Fruit fly (Drosophila melanogaster) whole organism, adult: ENCODE results near the gene CG32568.
A peak's percentile ranks its signal among the peaks of the same experiment; 100 is the strongest.

Experiments
- CG11617 ChIP-seq: fragments of 200-800 bp; sonication (Bioruptor generic); optimal IDR thresholded peaks from 2 replicates; lab custom pipeline; 2017; ENCODE audit warnings: mild to moderate bottlenecking, missing biosample characterization, missing genetic modification reagents, missing genetic modification characterization
- CG12768 ChIP-seq: fragments of 200-800 bp; sonication (Bioruptor generic); optimal IDR thresholded peaks from 2 replicates; lab custom pipeline; 2017; ENCODE audit warnings: missing biosample characterization, missing genetic modification characterization, mild to moderate bottlenecking, moderate library complexity, missing genetic modification reagents
- CG14711 ChIP-seq: fragments of 200-800 bp; sonication (Bioruptor generic); optimal IDR thresholded peaks from 2 replicates; lab custom pipeline; 2018; ENCODE audit warnings: missing biosample characterization, mild to moderate bottlenecking, missing genetic modification characterization, moderate library complexity
- CG1620 ChIP-seq: fragments of 200-800 bp; sonication (Bioruptor generic); optimal IDR thresholded peaks from 2 replicates; lab custom pipeline; 2016; ENCODE audit warnings: missing biosample characterization, missing genetic modification characterization
- CG33017 ChIP-seq: fragments of 200-800 bp; sonication (Bioruptor generic); optimal IDR thresholded peaks from 2 replicates; lab custom pipeline; 2018; ENCODE audit warnings: missing biosample characterization, mild to moderate bottlenecking, missing genetic modification characterization, moderate library complexity
- CG5204 ChIP-seq: fragments of 200-800 bp; sonication (Bioruptor generic); optimal IDR thresholded peaks from 2 replicates; lab custom pipeline; 2016; ENCODE audit warnings: missing biosample characterization, missing genetic modification characterization
- CG7045 ChIP-seq: fragments of 200-800 bp; sonication (Bioruptor generic); optimal IDR thresholded peaks from 2 replicates; lab custom pipeline; 2017; ENCODE audit warnings: missing biosample characterization, mild to moderate bottlenecking, missing genetic modification characterization
- CG7101 ChIP-seq: fragments of 200-800 bp; sonication (Bioruptor generic); optimal IDR thresholded peaks from 2 replicates; lab custom pipeline; 2018; ENCODE audit warnings: missing biosample characterization, mild to moderate bottlenecking, missing genetic modification characterization, moderate library complexity
- Clk ChIP-seq: fragments of 200-800 bp; sonication (Bioruptor generic); optimal IDR thresholded peaks from 2 replicates; lab custom pipeline; 2017; ENCODE audit warnings: missing biosample characterization, missing genetic modification characterization
- Crg-1 ChIP-seq: fragments of 200-800 bp; sonication (Bioruptor generic); optimal IDR thresholded peaks from 2 replicates; lab custom pipeline; 2016; ENCODE audit warnings: missing biosample characterization, missing genetic modification characterization
- Hr96 ChIP-seq: fragments of 200-800 bp; sonication (Bioruptor generic); optimal IDR thresholded peaks from 2 replicates; lab custom pipeline; 2016; ENCODE audit warnings: missing biosample characterization, missing genetic modification characterization
- Mnt ChIP-seq: fragments of 200-800 bp; sonication (Bioruptor generic); optimal IDR thresholded peaks from 2 replicates; lab custom pipeline; 2016; ENCODE audit warnings: missing biosample characterization, mild to moderate bottlenecking, missing genetic modification characterization
- bab1 ChIP-seq: fragments of 200-800 bp; sonication (Bioruptor generic); optimal IDR thresholded peaks from 3 replicates; lab custom pipeline; 2019; ENCODE audit warnings: missing biosample characterization, mild to moderate bottlenecking, missing genetic modification characterization, moderate library complexity
- cic ChIP-seq: fragments of 200-800 bp; sonication (Bioruptor generic); optimal IDR thresholded peaks from 2 replicates; lab custom pipeline; 2017; ENCODE audit warnings: missing biosample characterization, mild to moderate bottlenecking, missing genetic modification characterization, moderate library complexity
- cnc ChIP-seq, 2 experiments: fragments of >200 bp; optimal IDR thresholded peaks; 2 replicates each; lab custom pipeline; 2017
- kay ChIP-seq: fragments of 200-800 bp; sonication (Bioruptor generic); peaks from one replicate; lab custom pipeline; 2016; ENCODE audit warnings: missing biosample characterization, missing genetic modification characterization, borderline replicate concordance
- ovo ChIP-seq: fragments of 200-800 bp; sonication (Bioruptor generic); optimal IDR thresholded peaks from 2 replicates; lab custom pipeline; 2016; ENCODE audit warnings: missing biosample characterization, missing genetic modification characterization
- pad ChIP-seq: fragments of 200-800 bp; sonication (Bioruptor generic); optimal IDR thresholded peaks from 3 replicates; lab custom pipeline; 2017; ENCODE audit warnings: missing biosample characterization, missing genetic modification characterization, mild to moderate bottlenecking, moderate library complexity, missing genetic modification reagents
- tj ChIP-seq: fragments of 200-800 bp; sonication (Bioruptor generic); optimal IDR thresholded peaks from 3 replicates; lab custom pipeline; 2017; ENCODE audit warnings: missing biosample characterization, mild to moderate bottlenecking, missing genetic modification characterization, moderate library complexity
- toe ChIP-seq: fragments of 200-800 bp; sonication (Bioruptor generic); optimal IDR thresholded peaks from 2 replicates; lab custom pipeline; 2016; ENCODE audit warnings: missing biosample characterization, missing genetic modification characterization

CG32568 gene

dm6 chrX:16751579-16752156, 11.0 kb downstream of the CG32568 start, which contains the start of gene goe:
TSS of gene goe (minus strand) at chrX:16751910.
- TF ChIP-seq CG7045 (GFP tag; lab: Kevin White, UChicago), result no peak
- peak; percentile 46 for TF ChIP-seq tj (GFP tag; lab: Kevin White, UChicago)
- TF ChIP-seq toe, result peak; percentile 67
- peak; percentile 22 for TF ChIP-seq cic (GFP tag; lab: Kevin White, UChicago)
- no peak for TF ChIP-seq Clk (GFP tag; lab: Kevin White, UChicago)
- TF ChIP-seq pad (GFP tag; lab: Kevin White, UChicago), result peak; percentile 56
- TF ChIP-seq Hr96 (GFP tag; lab: Kevin White, UChicago), result peak; percentile 92
- no peak for TF ChIP-seq CG12768 (GFP tag; lab: Kevin White, UChicago)
- TF ChIP-seq kay (GFP tag; lab: Kevin White, UChicago), result peak; percentile 66
- TF ChIP-seq ovo (GFP tag; lab: Kevin White, UChicago), result peak; percentile 94
- TF ChIP-seq CG7101 (tag; lab: Kevin White, UChicago), result peak; percentile 87
- peak; percentile 75 for TF ChIP-seq CG11617 (GFP tag; lab: Kevin White, UChicago)
- peak; percentile 70 for TF ChIP-seq Crg-1
- no peak for TF ChIP-seq cnc (optimal IDR thresholded peaks at IDR 0.05; lab: Kevin White, UChicago)
- TF ChIP-seq CG5204 (GFP tag; lab: Kevin White, UChicago), result peak; percentile 72
- peak; percentile 7 for TF ChIP-seq CG33017 (tag; lab: Kevin White, UChicago)
- TF ChIP-seq CG1620 (GFP tag; lab: Kevin White, UChicago), result peak; percentile 90
- peak; percentile 84 for TF ChIP-seq bab1
- TF ChIP-seq CG14711 (tag; lab: Kevin White, UChicago), result peak; percentile 78
- peak; percentile 74 for TF ChIP-seq Mnt (GFP tag; lab: Kevin White, UChicago)

dm6 chrX:16753066-16753465, 12.4 kb downstream of the CG32568 start:
- TF ChIP-seq CG12768 (GFP tag; lab: Kevin White, UChicago) (no peak), CG14711 (tag; lab: Kevin White, UChicago) (no peak)

- TF ChIP-seq Hr96 (GFP tag; lab: Kevin White, UChicago) (no peak), ovo (GFP tag; lab: Kevin White, UChicago) (no peak), CG5204 (GFP tag; lab: Kevin White, UChicago) (no peak), Mnt (GFP tag; lab: Kevin White, UChicago) (no peak), CG12768 (GFP tag; lab: Kevin White, UChicago) (no peak), cnc (optimal IDR thresholded peaks at IDR 0.05; lab: Kevin White, UChicago) (no peak), Crg-1 (no peak), pad (GFP tag; lab: Kevin White, UChicago) (no peak), bab1 (no peak), toe (no peak)
Observed at dm6 chrX:16757645-16758044, 16.9 kb downstream of the CG32568 start.

- no peak for TF ChIP-seq cnc (optimal IDR thresholded peaks at IDR 0.05; lab: Kevin White, UChicago)
- no peak for TF ChIP-seq CG7045 (GFP tag; lab: Kevin White, UChicago)
Observed at dm6 chrX:16760542-16760941, 19.8 kb downstream of the CG32568 start.

- TF ChIP-seq Clk (GFP tag; lab: Kevin White, UChicago), result no peak
- TF ChIP-seq cic (GFP tag; lab: Kevin White, UChicago), result no peak
- TF ChIP-seq CG14711 (tag; lab: Kevin White, UChicago), result no peak
- no peak for TF ChIP-seq CG7101 (tag; lab: Kevin White, UChicago)
- TF ChIP-seq Mnt (GFP tag; lab: Kevin White, UChicago), result no peak
- no peak for TF ChIP-seq kay (GFP tag; lab: Kevin White, UChicago)
- no peak for TF ChIP-seq Crg-1
- TF ChIP-seq cnc (optimal IDR thresholded peaks at IDR 0.05; lab: Kevin White, UChicago), result no peak
- no peak for TF ChIP-seq ovo (GFP tag; lab: Kevin White, UChicago)
- no peak for TF ChIP-seq CG7045 (GFP tag; lab: Kevin White, UChicago)
- no peak for TF ChIP-seq pad (GFP tag; lab: Kevin White, UChicago)
- no peak for TF ChIP-seq bab1
- no peak for TF ChIP-seq CG12768 (GFP tag; lab: Kevin White, UChicago)
- no peak for TF ChIP-seq CG5204 (GFP tag; lab: Kevin White, UChicago)
- no peak for TF ChIP-seq Hr96 (GFP tag; lab: Kevin White, UChicago)
- no peak for TF ChIP-seq CG1620 (GFP tag; lab: Kevin White, UChicago)
- no peak for TF ChIP-seq toe
- TF ChIP-seq CG11617 (GFP tag; lab: Kevin White, UChicago), result no peak
- no peak for TF ChIP-seq tj (GFP tag; lab: Kevin White, UChicago)
Observed at dm6 chrX:16761531-16761930, 20.8 kb downstream of the CG32568 start.

dm6 chrX:16764955-16765354, 24.2 kb downstream of the CG32568 start:
- TF ChIP-seq CG14711 (tag; lab: Kevin White, UChicago) (no peak), CG12768 (GFP tag; lab: Kevin White, UChicago) (no peak), toe (no peak), CG7045 (GFP tag; lab: Kevin White, UChicago) (no peak), CG1620 (GFP tag; lab: Kevin White, UChicago) (no peak), Mnt (GFP tag; lab: Kevin White, UChicago) (no peak), kay (GFP tag; lab: Kevin White, UChicago) (no peak), CG5204 (GFP tag; lab: Kevin White, UChicago) (no peak), pad (GFP tag; lab: Kevin White, UChicago) (no peak), bab1 (no peak), cnc (optimal IDR thresholded peaks at IDR 0.05; lab: Kevin White, UChicago) (no peak), CG7101 (tag; lab: Kevin White, UChicago) (no peak), Crg-1 (no peak), ovo (GFP tag; lab: Kevin White, UChicago) (no peak), CG33017 (tag; lab: Kevin White, UChicago) (no peak), cic (GFP tag; lab: Kevin White, UChicago) (no peak), Hr96 (GFP tag; lab: Kevin White, UChicago) (no peak), tj (GFP tag; lab: Kevin White, UChicago) (no peak), CG11617 (GFP tag; lab: Kevin White, UChicago) (no peak)
